Worm (Caenorhabditis elegans) whole organism, late embryonic: ENCODE data around the gene B0244.17.

Experiments used
- fkh-10 ChIP-seq: fragments of 150-350 bp; optimal IDR thresholded peaks from 2 replicates; lab custom pipeline; 2014; ENCODE audit warnings: missing biosample characterization, missing genetic modification reagents, missing genetic modification characterization
- sox-4 ChIP-seq: sonication (generic microtip); optimal IDR thresholded peaks from 2 replicates; lab custom pipeline; 2017; ENCODE audit warnings: mild to moderate bottlenecking, missing genetic modification characterization, inconsistent platforms, missing compliant biosample characterization

- no peak for TF ChIP-seq fkh-10 (GFP tag; lab: Kevin White, UChicago)
- TF ChIP-seq sox-4 = no peak
Measured at ce11 chrIII:5711242-5711641, 21.8 kb upstream of the B0244.17 start, which contains the start of gene rbm-26.
